Worm (Caenorhabditis elegans): ENCODE measurements around the gene T25D3.3.

DNA sequence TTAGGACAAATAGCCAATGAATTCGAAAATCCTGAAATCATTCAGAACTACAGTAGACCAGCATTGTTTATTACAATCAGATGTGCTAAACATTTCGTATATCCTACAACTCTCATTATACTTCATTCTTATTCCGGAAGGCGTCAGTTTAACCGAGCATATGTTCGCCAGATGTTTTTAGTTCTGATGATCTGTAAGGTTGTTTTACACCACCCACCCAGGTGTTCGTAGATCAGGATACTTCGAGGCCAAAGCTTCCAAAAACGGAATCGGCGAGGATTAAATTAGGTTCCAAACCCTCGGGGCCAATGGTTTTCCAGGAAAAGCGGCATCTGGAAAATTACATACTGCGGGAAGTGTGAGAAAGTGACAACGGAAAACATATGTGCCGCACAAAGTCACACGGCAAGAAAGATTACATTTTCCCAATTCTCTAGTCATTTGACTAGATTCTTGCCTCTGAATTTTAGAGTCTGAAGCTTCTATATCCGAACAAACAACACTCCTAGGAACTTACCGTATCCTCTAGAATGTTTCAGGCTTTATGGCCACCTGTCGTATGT lies 8.3 kb downstream of the T25D3.3 start:
- TF ChIP-seq nhr-12 (tag; optimal IDR thresholded peaks at IDR 0.05) = no peak
- no peak for TF ChIP-seq elt-3 (tag; optimal IDR thresholded peaks at IDR 0.05)
- no peak for TF ChIP-seq ceh-83 (GFP tag; optimal IDR thresholded peaks at IDR 0.05)
- no peak for TF ChIP-seq snpc-4 (tag; optimal IDR thresholded peaks at IDR 0.05)
- TF ChIP-seq elt-1 (tag; optimal IDR thresholded peaks at IDR 0.05; ENCODE audit: borderline replicate concordance, insufficient read depth) = no peak
- TF ChIP-seq lin-13 (tag; optimal IDR thresholded peaks at IDR 0.05) = no peak
- no peak for TF ChIP-seq ham-2 (GFP tag; optimal IDR thresholded peaks at IDR 0.05)

Data from whole organism, mixed stage, embryonic.